Fruit fly (Drosophila melanogaster): ENCODE data around the gene FER.
A peak's percentile ranks its signal among the peaks of the same experiment; 100 is the strongest.

The FER gene

dm6 chr3R:9340425-9341188, 53.7 kb downstream of the FER start (continued):
- TF ChIP-seq CG7839 (tag; optimal IDR thresholded peaks at IDR 0.05) (peak; percentile 93), prd (optimal IDR thresholded peaks at IDR 0.05) (no peak), prd (GFP tag; IDR thresholded peaks at IDR 0.05) (peak; percentile 85), Rx (GFP tag; IDR thresholded peaks at IDR 0.05) (peak; percentile 58; the same call in 1 of the 2 replicates), Fer1 (GFP tag; optimal IDR thresholded peaks at IDR 0.05) (peak; percentile 88), da (GFP tag; optimal IDR thresholded peaks at IDR 0.05) (peak; percentile 49), slou (GFP tag; optimal IDR thresholded peaks at IDR 0.05) (peak; percentile 69), CG10979 (tag; optimal IDR thresholded peaks at IDR 0.05) (peak; percentile 91), chinmo (GFP tag; IDR thresholded peaks at IDR 0.05; ENCODE audit: partially characterized antibody) (0 out of 4 replicates have a peak, but pooled peaks have one; percentile 52), CG1832 (GFP tag; optimal IDR thresholded peaks at IDR 0.05) (no peak), CG3163 (GFP tag; optimal IDR thresholded peaks at IDR 0.05) (peak; percentile 30), Mes4 (GFP tag; optimal IDR thresholded peaks at IDR 0.05) (no peak), nau (GFP tag; optimal IDR thresholded peaks at IDR 0.05) (peak; percentile 80), Aef1 (GFP tag; IDR thresholded peaks at IDR 0.05) (peak; percentile 80), ab (GFP tag; optimal IDR thresholded peaks at IDR 0.05) (peak; percentile 38), CG3838 (GFP tag; optimal IDR thresholded peaks at IDR 0.05) (peak; percentile 48), Hmr (GFP tag; optimal IDR thresholded peaks at IDR 0.05) (peak; percentile 94), Eip74EF (GFP tag; optimal IDR thresholded peaks at IDR 0.05) (peak in 1 of 2 experiments; percentile 77), maf-S (GFP tag; optimal IDR thresholded peaks at IDR 0.05) (peak; percentile 70), D19A (tag; optimal IDR thresholded peaks at IDR 0.05) (peak; percentile 98), mirr (GFP tag; optimal IDR thresholded peaks at IDR 0.05) (peak; percentile 73), CG11723 (GFP tag; optimal IDR thresholded peaks at IDR 0.05) (peak; percentile 80), Dad (GFP tag; optimal IDR thresholded peaks at IDR 0.05) (peak; percentile 63), HLHmδ (GFP tag; optimal IDR thresholded peaks at IDR 0.05) (no peak), CG13296 (GFP tag; optimal IDR thresholded peaks at IDR 0.05) (peak; percentile 91), CG15479 (GFP tag; optimal IDR thresholded peaks at IDR 0.05) (peak; percentile 21), CG1602 (GFP tag; optimal IDR thresholded peaks at IDR 0.05) (peak; percentile 83), dmrt11E (tag; optimal IDR thresholded peaks at IDR 0.05) (peak; percentile 89), CG10654 (GFP tag; optimal IDR thresholded peaks at IDR 0.05) (peak; percentile 83), crp (GFP tag; optimal IDR thresholded peaks at IDR 0.05) (peak in 1 of 2 experiments; percentile 37), CTCF (GFP tag; optimal IDR thresholded peaks at IDR 0.05) (peak; percentile 41), Bdp1 (GFP tag; optimal IDR thresholded peaks at IDR 0.05) (peak; percentile 53), br (optimal IDR thresholded peaks at IDR 0.05) (no peak), CHES-1-like (GFP tag; optimal IDR thresholded peaks at IDR 0.05) (peak; percentile 61), NfI (GFP tag; optimal IDR thresholded peaks at IDR 0.05) (peak; percentile 90), CG10959 (GFP tag; IDR thresholded peaks at IDR 0.05) (peak; percentile 65; the same call in 1 of the 2 replicates), emc (GFP tag; optimal IDR thresholded peaks at IDR 0.05) (peak; percentile 23), Xrp1 (GFP tag; IDR thresholded peaks at IDR 0.05) (peak; percentile 83; the same call in 1 of the 2 replicates), CG17802 (tag; optimal IDR thresholded peaks at IDR 0.05) (peak; percentile 55), CG15073 (GFP tag; optimal IDR thresholded peaks at IDR 0.05) (peak; percentile 35), ap (GFP tag; IDR thresholded peaks at IDR 0.05) (peak; percentile 58), CG8944 (GFP tag; optimal IDR thresholded peaks at IDR 0.05) (peak; percentile 61), sob (GFP tag; IDR thresholded peaks at IDR 0.05) (peak; percentile 87), bowl (GFP tag; IDR thresholded peaks at IDR 0.05) (peak; percentile 27; the same call in 1 of the 2 replicates), Ptx1 (GFP tag; IDR thresholded peaks at IDR 0.05) (peak; percentile 84), NC2α (GFP tag; optimal IDR thresholded peaks at IDR 0.05) (no peak), Ets65A (GFP tag) (peak; percentile 95), Meics (GFP tag; optimal IDR thresholded peaks at IDR 0.05) (peak; percentile 95), nerfin-1 (tag; optimal IDR thresholded peaks at IDR 0.05) (peak; percentile 83), CG9797 (GFP tag; optimal IDR thresholded peaks at IDR 0.05) (no peak)

Measured in whole organism, embryonic.